Fruit fly (Drosophila melanogaster) whole organism, prepupa: ENCODE results near the gene CG2816.

Experiments used
- CG11762 ChIP-seq: fragments of 200-800 bp; sonication (Bioruptor generic); optimal IDR thresholded peaks from 3 replicates; lab custom pipeline; 2016; ENCODE audit warnings: missing biosample characterization, missing genetic modification characterization; ENCODE audit not compliant: insufficient read depth
- CG3032 ChIP-seq: fragments of 200-800 bp; optimal IDR thresholded peaks from 2 replicates; lab custom pipeline; 2019; ENCODE audit warnings: missing biosample characterization, mild to moderate bottlenecking, missing genetic modification characterization, moderate library complexity
- CG7368 ChIP-seq: fragments of 200-800 bp; sonication (Bioruptor generic); optimal IDR thresholded peaks from 3 replicates; lab custom pipeline; 2016; ENCODE audit warnings: missing biosample characterization, missing genetic modification characterization
- CG9139 ChIP-seq: fragments of 200-800 bp; sonication (Bioruptor generic); optimal IDR thresholded peaks from 3 replicates; lab custom pipeline; 2017; ENCODE audit warnings: missing biosample characterization, mild to moderate bottlenecking, missing genetic modification characterization
- Hr38 ChIP-seq: sonication (Bioruptor generic); optimal IDR thresholded peaks from 2 replicates; lab custom pipeline; 2016; ENCODE audit warnings: missing biosample characterization, missing genetic modification characterization
- Hr39 ChIP-seq: fragments of 200-800 bp; sonication (Bioruptor generic); optimal IDR thresholded peaks from 2 replicates; lab custom pipeline; 2016; ENCODE audit warnings: missing biosample characterization, missing genetic modification characterization
- Sox102F ChIP-seq: fragments of 200-800 bp; sonication (Bioruptor generic); optimal IDR thresholded peaks from 2 replicates; lab custom pipeline; 2016; ENCODE audit warnings: missing biosample characterization, mild to moderate bottlenecking, missing genetic modification characterization
- pdm3 ChIP-seq: fragments of 200-800 bp; sonication (Bioruptor generic); optimal IDR thresholded peaks from 3 replicates; lab custom pipeline; 2016; ENCODE audit warnings: missing biosample characterization, missing genetic modification characterization
- salr ChIP-seq, 2 experiments: fragments of 200-800 bp; sonication (Bioruptor generic); optimal IDR thresholded peaks; 3 replicates each; lab custom pipeline; 2016 to 2018; ENCODE audit warnings: missing biosample characterization in 2 of 2, missing genetic modification characterization in 2 of 2, mild to moderate bottlenecking in 1 of 2

DNA sequence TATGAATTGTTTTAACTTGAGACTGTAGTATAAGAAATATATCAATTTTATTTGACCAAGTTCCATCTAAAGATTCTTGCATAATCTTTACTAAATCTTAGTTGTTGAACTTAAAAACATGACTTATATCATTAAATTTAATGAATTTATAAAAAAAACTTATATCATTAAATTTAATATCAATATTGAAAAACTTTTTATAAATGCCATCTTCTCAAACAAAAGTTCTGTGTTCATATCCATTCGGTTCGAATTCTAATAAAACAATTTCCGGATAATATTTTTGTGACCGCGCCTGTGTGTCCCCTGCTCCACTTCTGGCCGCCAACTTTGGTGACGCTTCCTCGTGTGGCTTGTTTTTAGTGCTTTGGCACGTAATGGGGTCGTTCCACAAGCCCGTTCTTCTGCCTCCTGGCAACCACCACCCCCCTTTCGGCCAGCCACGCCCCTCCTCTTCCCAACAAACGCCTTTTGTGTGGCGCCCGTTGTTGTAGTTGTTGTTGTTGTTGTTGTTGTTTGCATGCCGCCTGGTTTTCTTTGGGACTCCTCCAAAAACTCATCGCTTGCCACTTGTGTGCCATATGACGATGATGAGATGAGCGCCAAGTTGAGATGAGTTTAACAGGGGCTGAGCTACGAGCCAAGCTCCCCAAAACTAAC lies 33.7 kb downstream of the CG2816 start:
- TF ChIP-seq CG7368 (GFP tag; lab: Kevin White, UChicago) = no peak
- peak in 1 of 2 experiments; percentile 32 for TF ChIP-seq salr (GFP tag; optimal IDR thresholded peaks at IDR 0.05; lab: Kevin White, UChicago)
- TF ChIP-seq pdm3 (GFP tag; lab: Kevin White, UChicago) = no peak
- no peak for TF ChIP-seq Hr39 (GFP tag; lab: Kevin White, UChicago)
- TF ChIP-seq Hr38 (GFP tag; lab: Kevin White, UChicago) = no peak
- no peak for TF ChIP-seq CG9139 (GFP tag; lab: Kevin White, UChicago)
- no peak for TF ChIP-seq Sox102F (GFP tag; lab: Kevin White, UChicago)
- TF ChIP-seq CG3032 (tag; lab: Kevin White, UChicago) = peak; percentile 4
- TF ChIP-seq CG11762 (GFP tag; lab: Kevin White, UChicago) = no peak
